Fruit fly (Drosophila melanogaster) whole organism, embryonic: Measurements from ENCODE around the gene CG17359.

ENCODE experiments used
- Abd-B ChIP-seq: fragments of 200-800 bp; sonication (Bioruptor generic); optimal IDR thresholded peaks from 2 replicates; lab custom pipeline; 2018; ENCODE audit warnings: missing biosample characterization, mild to moderate bottlenecking, missing genetic modification characterization, moderate library complexity
- Adf1 ChIP-seq: fragments of 200-800 bp; sonication (Bioruptor generic); IDR thresholded peaks from 2 replicates; pipeline ENCODE4 v1.3.6; 2022; ENCODE audit warnings: missing biosample characterization, missing genetic modification characterization
- Awh ChIP-seq: fragments of 200-800 bp; sonication (Bioruptor generic); IDR thresholded peaks from 2 replicates; pipeline ENCODE4, ENCODE4 v1.3.6; 2022; ENCODE audit warnings: missing biosample characterization, missing genetic modification characterization
- B-H1 ChIP-seq: fragments of 200-800 bp; sonication (Bioruptor generic); IDR thresholded peaks from 3 replicates; pipeline ENCODE4 v1.3.6; 2022; ENCODE audit warnings: missing biosample characterization, missing genetic modification characterization
- Bgb ChIP-seq: fragments of 200-800 bp; sonication (Bioruptor generic); IDR thresholded peaks from 2 replicates; pipeline ENCODE4 v1.3.6; 2022; ENCODE audit warnings: missing biosample characterization, missing genetic modification characterization; ENCODE audit not compliant: partially characterized antibody
- CG10959 ChIP-seq: fragments of 200-800 bp; sonication (Bioruptor generic); IDR thresholded peaks from 2 replicates; pipeline ENCODE4 v1.3.6; 2022; ENCODE audit warnings: missing biosample characterization, missing genetic modification characterization
- CG11247 ChIP-seq: fragments of 200-800 bp; sonication (Bioruptor generic); IDR thresholded peaks from 2 replicates; pipeline ENCODE4 v1.3.6; 2022; ENCODE audit warnings: missing biosample characterization, missing genetic modification characterization
- CG15269 ChIP-seq: fragments of 200-800 bp; sonication (Bioruptor generic); optimal IDR thresholded peaks from 2 replicates; lab custom pipeline; 2018; ENCODE audit warnings: missing biosample characterization, mild to moderate bottlenecking, missing genetic modification characterization, moderate library complexity
- CG1603 ChIP-seq: fragments of 200-800 bp; sonication (Bioruptor generic); optimal IDR thresholded peaks from 2 replicates; lab custom pipeline; 2019; ENCODE audit warnings: missing biosample characterization, mild to moderate bottlenecking, missing genetic modification characterization, moderate library complexity
- CG16815 ChIP-seq: fragments of 200-800 bp; sonication (Bioruptor generic); optimal IDR thresholded peaks from 3 replicates; lab custom pipeline; 2017; ENCODE audit warnings: missing biosample characterization, mild to moderate bottlenecking, missing genetic modification characterization
- CG17829 ChIP-seq: fragments of 200-800 bp; optimal IDR thresholded peaks from 2 replicates; lab custom pipeline; 2019; ENCODE audit warnings: missing biosample characterization, mild to moderate bottlenecking, missing genetic modification characterization, moderate library complexity
- CG18476 ChIP-seq: fragments of 200-800 bp; sonication (Bioruptor generic); optimal IDR thresholded peaks from 2 replicates; lab custom pipeline; 2016; ENCODE audit warnings: missing biosample characterization, mild to moderate bottlenecking, missing genetic modification characterization
- CG30020 ChIP-seq: fragments of 200-800 bp; optimal IDR thresholded peaks from 2 replicates; lab custom pipeline; 2019; ENCODE audit warnings: missing biosample characterization, mild to moderate bottlenecking, missing genetic modification characterization, moderate library complexity
- CG4424 ChIP-seq: fragments of 200-800 bp; sonication (Bioruptor generic); optimal IDR thresholded peaks from 3 replicates; lab custom pipeline; 2016; ENCODE audit warnings: missing biosample characterization, missing genetic modification characterization
- CG5180 ChIP-seq: fragments of 200-800 bp; sonication (Bioruptor generic); optimal IDR thresholded peaks from 3 replicates; lab custom pipeline; 2017; ENCODE audit warnings: missing biosample characterization, missing genetic modification characterization, mild to moderate bottlenecking, moderate library complexity, missing genetic modification reagents
- CG7987 ChIP-seq: fragments of 200-800 bp; sonication (Bioruptor generic); optimal IDR thresholded peaks from 2 replicates; lab custom pipeline; 2018; ENCODE audit warnings: missing biosample characterization, mild to moderate bottlenecking, missing genetic modification characterization, moderate library complexity
- CG8281 ChIP-seq: fragments of 200-800 bp; sonication (Bioruptor generic); optimal IDR thresholded peaks from 2 replicates; lab custom pipeline; 2018; ENCODE audit warnings: missing biosample characterization, mild to moderate bottlenecking, missing genetic modification characterization, moderate library complexity
- CG8944 ChIP-seq: fragments of 200-800 bp; sonication (Bioruptor generic); optimal IDR thresholded peaks from 3 replicates; lab custom pipeline; 2016; ENCODE audit warnings: missing biosample characterization, missing genetic modification characterization
- CG9437 ChIP-seq: fragments of 200-800 bp; sonication (Bioruptor generic); optimal IDR thresholded peaks from 2 replicates; lab custom pipeline; 2018; ENCODE audit warnings: missing biosample characterization, mild to moderate bottlenecking, missing genetic modification characterization
- Dfd ChIP-seq, 2 experiments: fragments of >200 bp; optimal IDR thresholded peaks; 2 replicates each; lab custom pipeline; 2017; ENCODE audit warnings: missing biosample characterization in 2 of 2, missing genetic modification characterization in 2 of 2
- E2f1 ChIP-seq: fragments of 200-800 bp; sonication (Bioruptor generic); IDR thresholded peaks from 2 replicates; pipeline ENCODE4 v1.3.6; 2022; ENCODE audit warnings: missing biosample characterization, missing genetic modification characterization
- Ets65A ChIP-seq: fragments of 200-800 bp; sonication (Bioruptor generic); peaks from one replicate; lab custom pipeline; 2016; ENCODE audit warnings: missing biosample characterization, missing genetic modification characterization
- HmgZ ChIP-seq: fragments of 200-800 bp; sonication (Bioruptor generic); optimal IDR thresholded peaks from 2 replicates; lab custom pipeline; 2018; ENCODE audit warnings: missing biosample characterization, mild to moderate bottlenecking, missing genetic modification characterization
- Lim3 ChIP-seq: fragments of 200-800 bp; sonication (Bioruptor generic); IDR thresholded peaks from 2 replicates; pipeline ENCODE4 v1.3.6; 2022; ENCODE audit warnings: missing biosample characterization, missing genetic modification characterization
- Ptx1 ChIP-seq: fragments of 200-800 bp; sonication (Bioruptor generic); IDR thresholded peaks from 2 replicates; pipeline ENCODE4 v1.3.6; 2022; ENCODE audit warnings: missing biosample characterization, missing genetic modification characterization
- Six4 ChIP-seq: fragments of 200-800 bp; sonication (Bioruptor generic); optimal IDR thresholded peaks from 2 replicates; lab custom pipeline; 2016; ENCODE audit warnings: missing biosample characterization, missing genetic modification characterization
- Ssrp ChIP-seq: fragments of 200-800 bp; sonication (Bioruptor generic); optimal IDR thresholded peaks from 2 replicates; lab custom pipeline; 2018; ENCODE audit warnings: missing biosample characterization, mild to moderate bottlenecking, missing genetic modification characterization, moderate library complexity
- bsh ChIP-seq, 2 experiments: fragments of 200-800 bp; sonication (Bioruptor generic); optimal IDR thresholded peaks; 2 replicates each; lab custom pipeline; 2017 to 2018; ENCODE audit warnings: mild to moderate bottlenecking in 2 of 2, missing biosample characterization in 2 of 2, missing genetic modification characterization in 2 of 2, moderate library complexity in 1 of 2
- cato ChIP-seq: fragments of 200-800 bp; sonication (Bioruptor generic); optimal IDR thresholded peaks from 2 replicates; lab custom pipeline; 2016; ENCODE audit warnings: missing biosample characterization, missing genetic modification characterization, borderline replicate concordance
- chn ChIP-seq: fragments of 200-800 bp; sonication (Bioruptor generic); optimal IDR thresholded peaks from 2 replicates; lab custom pipeline; 2016; ENCODE audit warnings: missing biosample characterization, missing genetic modification characterization
- corto ChIP-seq: fragments of 200-800 bp; sonication (Bioruptor generic); optimal IDR thresholded peaks from 2 replicates; lab custom pipeline; 2016; ENCODE audit warnings: missing biosample characterization, mild to moderate bottlenecking, missing genetic modification characterization, moderate library complexity
- crc ChIP-seq: fragments of 200-800 bp; sonication (Bioruptor generic); optimal IDR thresholded peaks from 2 replicates; lab custom pipeline; 2016; ENCODE audit warnings: missing biosample characterization, missing genetic modification characterization
- crol ChIP-seq: fragments of 200-800 bp; sonication (Bioruptor generic); IDR thresholded peaks from 2 replicates; pipeline ENCODE4 v1.3.6; 2022; ENCODE audit warnings: missing biosample characterization, missing genetic modification characterization
- dimm ChIP-seq: fragments of 200-800 bp; sonication (Bioruptor generic); IDR thresholded peaks from 2 replicates; pipeline ENCODE4 v1.3.6; 2022; ENCODE audit warnings: missing biosample characterization, missing genetic modification characterization
- disco-r ChIP-seq: fragments of 200-800 bp; sonication (Bioruptor generic); optimal IDR thresholded peaks from 2 replicates; lab custom pipeline; 2016; ENCODE audit warnings: missing biosample characterization, missing genetic modification characterization
- ems ChIP-seq: fragments of 200-800 bp; sonication (Bioruptor generic); optimal IDR thresholded peaks from 3 replicates; lab custom pipeline; 2016; ENCODE audit warnings: missing biosample characterization, missing genetic modification characterization
- en ChIP-seq: fragments of 200-800 bp; sonication (Bioruptor generic); optimal IDR thresholded peaks from 2 replicates; lab custom pipeline; 2016; ENCODE audit warnings: missing biosample characterization, missing genetic modification characterization
- ewg ChIP-seq: fragments of 200-800 bp; sonication (Bioruptor generic); optimal IDR thresholded peaks from 3 replicates; lab custom pipeline; 2017; ENCODE audit warnings: mild to moderate bottlenecking, missing biosample characterization, missing genetic modification reagents, missing genetic modification characterization
- h ChIP-seq: fragments of >200 bp; optimal IDR thresholded peaks from 2 replicates; lab custom pipeline; 2017
- hb ChIP-seq: fragments of 200-800 bp; sonication (Bioruptor generic); IDR thresholded peaks from 3 replicates; pipeline ENCODE4 v1.3.6; 2022; ENCODE audit warnings: missing biosample characterization, missing genetic modification characterization; ENCODE audit not compliant: partially characterized antibody
- lab ChIP-seq: fragments of 200-800 bp; sonication (Bioruptor generic); optimal IDR thresholded peaks from 3 replicates; lab custom pipeline; 2017; ENCODE audit warnings: missing biosample characterization, missing genetic modification characterization, mild to moderate bottlenecking, moderate library complexity, missing genetic modification reagents
- nerfin-1 ChIP-seq: fragments of 200-800 bp; sonication (Bioruptor generic); optimal IDR thresholded peaks from 3 replicates; lab custom pipeline; 2019; ENCODE audit warnings: missing biosample characterization, mild to moderate bottlenecking, missing genetic modification characterization, moderate library complexity
- prd ChIP-seq, 3 experiments: fragments of >200 bp in 2 of 3; fragments of 200-800 bp in 1 of 3; sonication (Bioruptor generic) in 1 of 3; optimal IDR thresholded peaks in 2 of 3; IDR thresholded peaks in 1 of 3; 2 replicates in 2 of 3; 3 replicates in 1 of 3; pipeline versions ENCODE4 v1.3.6 to Lab custom; 2017 to 2022; ENCODE audit warnings: missing biosample characterization in 1 of 3, missing genetic modification characterization in 1 of 3
- rib ChIP-seq: fragments of 200-800 bp; sonication (Bioruptor generic); IDR thresholded peaks from 2 replicates; pipeline ENCODE4 v1.3.6; 2022; ENCODE audit warnings: missing biosample characterization, missing genetic modification characterization
- sens ChIP-seq: fragments of 200-800 bp; sonication (Bioruptor generic); peaks from one replicate; lab custom pipeline; 2016; ENCODE audit warnings: missing biosample characterization, missing genetic modification characterization
- sr ChIP-seq: fragments of 200-800 bp; sonication (Bioruptor generic); IDR thresholded peaks from 3 replicates; pipeline ENCODE4 v1.3.6; 2022; ENCODE audit warnings: missing biosample characterization, missing genetic modification characterization
- tio ChIP-seq: fragments of 200-800 bp; sonication (Bioruptor generic); optimal IDR thresholded peaks from 2 replicates; lab custom pipeline; 2017; ENCODE audit warnings: missing biosample characterization, missing genetic modification characterization, inconsistent platforms
- ttk ChIP-seq: fragments of 200-800 bp; sonication (Bioruptor generic); IDR thresholded peaks from 2 replicates; pipeline ENCODE4 v2.1.2; 2022; ENCODE audit warnings: missing biosample characterization, missing genetic modification characterization
- unpg ChIP-seq: fragments of 200-800 bp; sonication (Bioruptor generic); optimal IDR thresholded peaks from 3 replicates; lab custom pipeline; 2018; ENCODE audit warnings: missing biosample characterization, mild to moderate bottlenecking, missing genetic modification characterization, moderate library complexity
- zfh2 ChIP-seq: fragments of 200-800 bp; sonication (Bioruptor generic); optimal IDR thresholded peaks from 2 replicates; lab custom pipeline; 2016; ENCODE audit warnings: missing biosample characterization, missing genetic modification characterization

The CG17359 gene

dm6 chr3L:14004963-14005458 is 6.0 kb upstream of the CG17359 start (continued):
- TF ChIP-seq Lim3 (GFP tag; lab: Robert Waterston, UW) (peak; percentile 80), en (peak; percentile 92), CG9437 (GFP tag; lab: Kevin White, UChicago) (peak; percentile 89), CG1603 (tag; lab: Kevin White, UChicago) (peak; percentile 96), unpg (GFP tag; lab: Kevin White, UChicago) (peak; percentile 96), hb (GFP tag; lab: Robert Waterston, UW) (no peak), CG17829 (tag; lab: Kevin White, UChicago) (peak; percentile 87), Awh (peak; percentile 87), B-H1 (GFP tag; lab: Robert Waterston, UW) (peak; percentile 95), Bgb (peak; percentile 55; the same call in 1 of the 2 replicates), CG8944 (GFP tag; lab: Kevin White, UChicago) (peak; percentile 96), CG4424 (peak; percentile 94), ems (peak; percentile 97), prd (optimal IDR thresholded peaks at IDR 0.05; lab: Kevin White, UChicago) (no peak), prd (GFP tag; IDR thresholded peaks at IDR 0.05; lab: Robert Waterston, UW) (peak; percentile 93), CG7987 (GFP tag; lab: Kevin White, UChicago) (peak; percentile 87), CG30020 (tag; lab: Kevin White, UChicago) (peak; percentile 69), crol (peak; percentile 66), corto (GFP tag; lab: Kevin White, UChicago) (peak; percentile 91), Adf1 (GFP tag; lab: Robert Waterston, UW) (peak; percentile 75), lab (GFP tag; lab: Kevin White, UChicago) (peak; percentile 97), Dfd (GFP tag; optimal IDR thresholded peaks at IDR 0.05; lab: Kevin White, UChicago) (no peak), zfh2 (GFP tag; lab: Kevin White, UChicago) (peak; percentile 94), HmgZ (tag; lab: Kevin White, UChicago) (peak; percentile 95), crc (GFP tag; lab: Kevin White, UChicago) (peak; percentile 95), Ssrp (tag; lab: Kevin White, UChicago) (peak; percentile 94), bsh (GFP tag; optimal IDR thresholded peaks at IDR 0.05; lab: Kevin White, UChicago) (peak; percentile 95 to 97), dimm (no peak; the same call in 1 of the 2 replicates), CG5180 (GFP tag; lab: Kevin White, UChicago) (peak; percentile 90), CG15269 (tag; lab: Kevin White, UChicago) (peak; percentile 98), cato (GFP tag; lab: Kevin White, UChicago) (peak; percentile 91), CG11247 (peak; percentile 91), rib (GFP tag; lab: Robert Waterston, UW) (peak; percentile 77), chn (GFP tag; lab: Kevin White, UChicago) (peak; percentile 95), E2f1 (GFP tag; lab: Robert Waterston, UW) (peak; percentile 89), Abd-B (GFP tag; lab: Kevin White, UChicago) (peak; percentile 94), Ets65A (GFP tag; lab: Kevin White, UChicago) (peak; percentile 99), h (no peak), CG8281 (tag; lab: Kevin White, UChicago) (peak; percentile 85), sens (GFP tag; lab: Kevin White, UChicago) (peak; percentile 99), CG18476 (GFP tag; lab: Kevin White, UChicago) (peak; percentile 88), Six4 (GFP tag; lab: Kevin White, UChicago) (peak; percentile 93), disco-r (peak; percentile 87), sr (peak; percentile 75; the same call in 2 of the 3 replicates), CG10959 (peak; percentile 85), CG16815 (peak; percentile 85), nerfin-1 (tag; lab: Kevin White, UChicago) (peak; percentile 94), ewg (GFP tag; lab: Kevin White, UChicago) (peak; percentile 92), tio (no peak), Ptx1 (GFP tag; lab: Robert Waterston, UW) (peak; percentile 91), ttk (peak; percentile 92)
